Worm (Caenorhabditis elegans) whole organism, L2 larva: ENCODE measurements around the gene F08B4.8.

Experiments used
- ZK546.5 ChIP-seq: sonication (generic microtip); optimal IDR thresholded peaks from 2 replicates; lab custom pipeline; 2017; ENCODE audit warnings: missing biosample characterization, missing genetic modification characterization
- ceh-82 ChIP-seq: fragments of 150-350 bp; optimal IDR thresholded peaks from 2 replicates; lab custom pipeline; 2014; ENCODE audit warnings: missing biosample characterization, missing genetic modification characterization
- crh-2 ChIP-seq: sonication (generic microtip); optimal IDR thresholded peaks from 2 replicates; lab custom pipeline; 2017; ENCODE audit warnings: missing biosample characterization, missing genetic modification characterization
- egl-27 ChIP-seq: sonication (generic microtip); optimal IDR thresholded peaks from 3 replicates; lab custom pipeline; 2017; ENCODE audit warnings: missing biosample characterization, missing genetic modification reagents, missing genetic modification characterization
- mdl-1 ChIP-seq, 2 experiments: fragments of 150-350 bp in 1 of 2; sonication (generic microtip) in 1 of 2; optimal IDR thresholded peaks; 2 replicates each; lab custom pipeline; 2017; ENCODE audit warnings: missing biosample characterization in 2 of 2, missing genetic modification characterization in 2 of 2
- nhr-129 ChIP-seq: fragments of 150-350 bp; optimal IDR thresholded peaks from 2 replicates; lab custom pipeline; 2014; ENCODE audit warnings: missing biosample characterization, missing genetic modification characterization
- nhr-237 ChIP-seq: fragments of 150-350 bp; optimal IDR thresholded peaks from 2 replicates; lab custom pipeline; 2014; ENCODE audit warnings: missing biosample characterization, missing genetic modification characterization
- snpc-4 ChIP-seq: fragments of 150-350 bp; optimal IDR thresholded peaks from 2 replicates; lab custom pipeline; 2014; ENCODE audit warnings: missing biosample characterization, missing genetic modification characterization
- ztf-1 ChIP-seq: fragments of 200-800 bp; sonication (Bioruptor generic); conservative IDR thresholded peaks from 2 replicates; pipeline ENCODE4 v1.3.6; 2022; ENCODE audit warnings: missing genetic modification characterization, missing compliant biosample characterization
- ztf-11 ChIP-seq: sonication (generic microtip); optimal IDR thresholded peaks from 2 replicates; lab custom pipeline; 2017; ENCODE audit warnings: missing biosample characterization, missing genetic modification characterization

- no peak for TF ChIP-seq ztf-11 (tag; lab: Kevin White, UChicago)
- no peak for TF ChIP-seq snpc-4 (tag; lab: Kevin White, UChicago)
- no peak for TF ChIP-seq egl-27 (tag; lab: Kevin White, UChicago)
- no peak for TF ChIP-seq crh-2 (tag; lab: Kevin White, UChicago)
- TF ChIP-seq ztf-1 (GFP tag; lab: Robert Waterston, UW), result no peak
- no peak for TF ChIP-seq ZK546.5
- no peak for TF ChIP-seq ceh-82 (tag; lab: Kevin White, UChicago)
- no peak for TF ChIP-seq nhr-129 (tag; lab: Kevin White, UChicago)
- TF ChIP-seq nhr-237 (tag; lab: Kevin White, UChicago), result no peak
- TF ChIP-seq mdl-1 (tag; optimal IDR thresholded peaks at IDR 0.05; lab: Kevin White, UChicago), result no peak
Measured at ce11 chrIV:8673733-8674375, 3.5 kb upstream of the F08B4.8 start.
